Worm (Caenorhabditis elegans): ENCODE results near the gene H24K24.2.

DNA sequence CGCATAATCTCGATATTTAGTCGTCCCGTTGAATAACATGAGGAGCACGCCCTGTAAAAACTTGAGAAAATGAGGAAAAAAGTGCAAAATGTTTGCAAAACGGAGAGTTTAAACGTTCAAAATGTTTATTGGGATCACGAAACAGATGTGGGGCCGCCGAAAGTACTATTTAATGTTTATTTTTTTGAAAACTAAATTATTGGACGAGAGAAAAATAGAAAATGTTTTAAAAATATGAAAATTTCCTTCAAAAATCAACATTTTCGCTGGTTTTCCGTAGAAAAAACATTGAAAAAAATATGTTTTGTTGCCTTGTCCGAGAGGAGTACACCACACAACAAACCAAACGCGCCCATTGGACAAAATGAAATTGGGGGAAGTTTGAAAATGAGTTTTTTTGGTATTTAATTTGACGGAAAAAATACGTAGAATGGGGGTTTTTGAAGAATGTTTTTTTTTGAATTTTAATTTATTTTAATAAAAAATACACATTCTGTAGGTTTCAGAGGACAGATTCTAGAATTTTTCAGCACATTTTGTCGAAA lies 47.2 kb downstream of the H24K24.2 start, which contains the start of gene sqv-6:
- TF ChIP-seq Y56A3A.18 (GFP tag; IDR thresholded peaks at IDR 0.05) = no peak
- TF ChIP-seq bed-1 (GFP tag; IDR thresholded peaks at IDR 0.05) = no peak
- TF ChIP-seq lir-1 (GFP tag; conservative IDR thresholded peaks at IDR 0.05) = no peak
- TF ChIP-seq sea-2 (GFP tag; IDR thresholded peaks at IDR 0.05) = no peak
- no peak for TF ChIP-seq snpc-4 (GFP tag; optimal IDR thresholded peaks at IDR 0.05)
- TF ChIP-seq snpc-4 (tag; optimal IDR thresholded peaks at IDR 0.05) = no peak

Data from whole organism, young adult.